Worm (Caenorhabditis elegans) whole organism, L1 larva: ENCODE data around the gene sulp-7.

ENCODE experiments used
- aly-2 ChIP-seq: fragments of 150-350 bp; optimal IDR thresholded peaks from 2 replicates; lab custom pipeline; 2014; ENCODE audit warnings: missing biosample characterization, missing genetic modification characterization
- dpl-1 ChIP-seq, 3 experiments: fragments of 150-350 bp in 2 of 3; sonication (generic microtip) in 1 of 3; optimal IDR thresholded peaks; 2 replicates each; lab custom pipeline; 2014 to 2017; ENCODE audit warnings: missing biosample characterization in 3 of 3, missing genetic modification characterization in 3 of 3, missing genetic modification reagents in 3 of 3
- efl-1 ChIP-seq, 4 experiments: fragments of 150-350 bp; optimal IDR thresholded peaks in 3 of 4; peaks in 1 of 4; 1 replicate in 1 of 4; 2 replicates in 3 of 4; lab custom pipeline; 2014; ENCODE audit warnings: missing biosample characterization in 2 of 4, missing genetic modification characterization in 2 of 4, missing genetic modification reagents in 2 of 4
- efl-3 ChIP-seq: fragments of 200-800 bp; sonication (Bioruptor generic); optimal IDR thresholded peaks from 2 replicates; lab custom pipeline; 2018; ENCODE audit warnings: mild to moderate bottlenecking, missing genetic modification characterization, missing compliant biosample characterization
- elt-3 ChIP-seq, 6 experiments: fragments of 150-350 bp in 1 of 6; sonication (generic microtip); optimal IDR thresholded peaks; 2 replicates each; lab custom pipeline; 2017 to 2018; ENCODE audit warnings: missing biosample characterization in 6 of 6, missing genetic modification characterization in 6 of 6, inconsistent platforms in 1 of 6
- fkh-10 ChIP-seq: sonication (generic microtip); optimal IDR thresholded peaks from 2 replicates; lab custom pipeline; 2017; ENCODE audit warnings: missing biosample characterization, missing genetic modification reagents, missing genetic modification characterization
- hlh-17 ChIP-seq: fragments of 200-800 bp; sonication (Bioruptor generic); optimal IDR thresholded peaks from 2 replicates; lab custom pipeline; 2018; ENCODE audit warnings: missing genetic modification characterization, mild to moderate bottlenecking, missing compliant biosample characterization, moderate library complexity, borderline replicate concordance
- nhr-11 ChIP-seq: fragments of 150-350 bp; optimal IDR thresholded peaks from 2 replicates; lab custom pipeline; 2014; ENCODE audit warnings: missing biosample characterization, missing genetic modification characterization
- nhr-237 ChIP-seq: fragments of 150-350 bp; optimal IDR thresholded peaks from 2 replicates; lab custom pipeline; 2014; ENCODE audit warnings: missing biosample characterization, missing genetic modification characterization
- pqm-1 ChIP-seq: sonication (generic microtip); optimal IDR thresholded peaks from 3 replicates; lab custom pipeline; 2017; ENCODE audit warnings: missing biosample characterization, missing genetic modification characterization
- skn-1 ChIP-seq: fragments of 150-350 bp; optimal IDR thresholded peaks from 2 replicates; lab custom pipeline; 2014; ENCODE audit warnings: missing biosample characterization, missing genetic modification characterization
- unc-62 ChIP-seq: fragments of 150-350 bp; optimal IDR thresholded peaks from 2 replicates; lab custom pipeline; 2014; ENCODE audit warnings: missing biosample characterization, missing genetic modification reagents, missing genetic modification characterization
- unc-86 ChIP-seq: sonication (generic microtip); optimal IDR thresholded peaks from 2 replicates; lab custom pipeline; 2016; ENCODE audit warnings: missing genetic modification characterization, missing compliant biosample characterization

DNA sequence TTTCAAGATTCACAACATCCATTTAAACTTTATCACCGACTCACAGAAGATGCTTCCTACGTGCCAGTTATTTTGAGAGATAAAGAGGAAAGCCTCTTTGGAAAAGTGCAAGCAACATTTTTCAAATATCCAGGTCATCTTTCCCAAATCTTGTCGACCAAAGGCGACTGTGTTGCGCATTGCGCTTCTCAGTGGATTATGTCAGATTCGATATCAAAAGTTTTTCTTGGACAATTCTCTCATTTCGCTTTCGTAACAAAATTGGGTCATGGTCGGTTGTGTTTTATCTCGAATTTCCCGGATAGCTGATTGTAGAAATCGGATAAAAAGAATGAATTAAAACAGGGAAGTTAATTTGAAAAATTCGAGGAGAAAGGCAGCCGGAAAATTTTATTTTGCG is 13.2 kb upstream of the sulp-7 start:
- TF ChIP-seq dpl-1 (GFP tag; optimal IDR thresholded peaks at IDR 0.05; lab: Kevin White, UChicago), result no peak
- TF ChIP-seq unc-62 (GFP tag; lab: Kevin White, UChicago), result no peak
- no peak for TF ChIP-seq fkh-10 (GFP tag; lab: Kevin White, UChicago)
- no peak for TF ChIP-seq efl-1 (optimal IDR thresholded peaks at IDR 0.05; lab: Kevin White, UChicago)
- TF ChIP-seq efl-1 (GFP tag; optimal IDR thresholded peaks at IDR 0.05 in 1 of 2; lab: Kevin White, UChicago), result no peak
- no peak for TF ChIP-seq nhr-237 (tag; lab: Kevin White, UChicago)
- no peak for TF ChIP-seq unc-86 (tag; lab: Kevin White, UChicago)
- no peak for TF ChIP-seq hlh-17 (GFP tag; lab: Kevin White, UChicago)
- no peak for TF ChIP-seq nhr-11 (tag; lab: Kevin White, UChicago)
- no peak for TF ChIP-seq pqm-1 (tag; lab: Kevin White, UChicago)
- TF ChIP-seq efl-3 (GFP tag; lab: Kevin White, UChicago), result no peak
- no peak for TF ChIP-seq aly-2 (tag; lab: Kevin White, UChicago)
- TF ChIP-seq elt-3 (tag; optimal IDR thresholded peaks at IDR 0.05; lab: Kevin White, UChicago), result no peak
- no peak for TF ChIP-seq skn-1 (tag; lab: Kevin White, UChicago)
